Worm (Caenorhabditis elegans) whole organism, mixed stage, embryonic: ENCODE data around the gene srw-56.

Experiments
- M03D4.4 ChIP-seq: sonication (generic microtip); optimal IDR thresholded peaks from 2 replicates; lab custom pipeline; 2017; ENCODE audit warnings: mild to moderate bottlenecking, missing genetic modification characterization, missing compliant biosample characterization
- bed-3 ChIP-seq: fragments of 200-800 bp; sonication (Bioruptor generic); optimal IDR thresholded peaks from 3 replicates; lab custom pipeline; 2018; ENCODE audit warnings: mild to moderate bottlenecking, missing genetic modification characterization, moderate library complexity, missing compliant biosample characterization
- blmp-1 ChIP-seq: fragments of 150-350 bp; optimal IDR thresholded peaks from 2 replicates; lab custom pipeline; 2014; ENCODE audit warnings: missing biosample characterization, missing genetic modification characterization
- ceh-39 ChIP-seq: fragments of 150-350 bp; optimal IDR thresholded peaks from 2 replicates; lab custom pipeline; 2014; ENCODE audit warnings: missing biosample characterization, missing genetic modification characterization
- ceh-43 ChIP-seq: fragments of 200-800 bp; sonication (Bioruptor generic); optimal IDR thresholded peaks from 2 replicates; lab custom pipeline; 2018; ENCODE audit warnings: mild to moderate bottlenecking, missing genetic modification characterization, moderate library complexity, missing compliant biosample characterization
- ceh-83 ChIP-seq: fragments of 200-800 bp; sonication (Bioruptor generic); optimal IDR thresholded peaks from 2 replicates; lab custom pipeline; 2018; ENCODE audit warnings: mild to moderate bottlenecking, missing genetic modification characterization, missing compliant biosample characterization
- ces-1 ChIP-seq: fragments of 150-350 bp; optimal IDR thresholded peaks from 2 replicates; lab custom pipeline; 2014; ENCODE audit warnings: missing biosample characterization, missing genetic modification reagents, missing genetic modification characterization
- cnd-1 ChIP-seq: fragments of 200-800 bp; sonication (Bioruptor generic); optimal IDR thresholded peaks from 2 replicates; lab custom pipeline; 2018; ENCODE audit warnings: mild to moderate bottlenecking, missing genetic modification characterization, missing compliant biosample characterization
- drap-1 ChIP-seq: fragments of 200-800 bp; sonication (Bioruptor generic); optimal IDR thresholded peaks from 3 replicates; lab custom pipeline; 2018; ENCODE audit warnings: mild to moderate bottlenecking, missing genetic modification characterization, missing compliant biosample characterization
- elt-3 ChIP-seq: fragments of 150-350 bp; optimal IDR thresholded peaks from 2 replicates; lab custom pipeline; 2014; ENCODE audit warnings: missing biosample characterization, missing genetic modification characterization
- flh-1 ChIP-seq: fragments of 200-800 bp; sonication (Bioruptor generic); optimal IDR thresholded peaks from 2 replicates; lab custom pipeline; 2018; ENCODE audit warnings: mild to moderate bottlenecking, missing genetic modification characterization, moderate library complexity, missing compliant biosample characterization
- ham-2 ChIP-seq: fragments of 200-800 bp; sonication (Bioruptor generic); optimal IDR thresholded peaks from 2 replicates; lab custom pipeline; 2018; ENCODE audit warnings: mild to moderate bottlenecking, missing genetic modification characterization, missing compliant biosample characterization
- hlh-1 ChIP-seq: fragments of 150-350 bp; optimal IDR thresholded peaks from 2 replicates; lab custom pipeline; 2014; ENCODE audit warnings: missing biosample characterization, missing genetic modification reagents, missing genetic modification characterization
- lin-32 ChIP-seq: fragments of 200-800 bp; sonication (Bioruptor generic); optimal IDR thresholded peaks from 2 replicates; lab custom pipeline; 2018; ENCODE audit warnings: mild to moderate bottlenecking, missing genetic modification characterization, missing compliant biosample characterization
- lsy-2 ChIP-seq: fragments of 150-350 bp; optimal IDR thresholded peaks from 2 replicates; lab custom pipeline; 2014; ENCODE audit warnings: missing biosample characterization, missing genetic modification characterization
- mab-5 ChIP-seq: fragments of 150-350 bp; optimal IDR thresholded peaks from 2 replicates; lab custom pipeline; 2014; ENCODE audit warnings: missing biosample characterization, missing genetic modification characterization
- mep-1 ChIP-seq: fragments of 150-350 bp; optimal IDR thresholded peaks from 2 replicates; lab custom pipeline; 2017; ENCODE audit warnings: missing biosample characterization, missing genetic modification reagents, missing genetic modification characterization, inconsistent platforms
- nhr-12 ChIP-seq: fragments of 150-350 bp; optimal IDR thresholded peaks from 2 replicates; lab custom pipeline; 2014; ENCODE audit warnings: missing biosample characterization, missing genetic modification characterization
- nhr-2 ChIP-seq: fragments of 150-350 bp; optimal IDR thresholded peaks from 2 replicates; lab custom pipeline; 2014; ENCODE audit warnings: missing biosample characterization, missing genetic modification characterization
- nhr-237 ChIP-seq: fragments of 150-350 bp; optimal IDR thresholded peaks from 2 replicates; lab custom pipeline; 2014; ENCODE audit warnings: missing biosample characterization, missing genetic modification characterization
- nhr-28 ChIP-seq: fragments of 150-350 bp; optimal IDR thresholded peaks from 2 replicates; lab custom pipeline; 2014; ENCODE audit warnings: missing biosample characterization, missing genetic modification characterization
- nhr-76 ChIP-seq: sonication (generic microtip); optimal IDR thresholded peaks from 2 replicates; lab custom pipeline; 2017; ENCODE audit warnings: missing biosample characterization, missing genetic modification characterization
- sem-2 ChIP-seq: fragments of 200-800 bp; sonication (Bioruptor generic); optimal IDR thresholded peaks from 2 replicates; lab custom pipeline; 2018; ENCODE audit warnings: mild to moderate bottlenecking, missing genetic modification characterization, missing compliant biosample characterization
- snpc-4 ChIP-seq: fragments of 150-350 bp; optimal IDR thresholded peaks from 2 replicates; lab custom pipeline; 2014; ENCODE audit warnings: missing biosample characterization, missing genetic modification characterization
- sptf-1 ChIP-seq: sonication (generic microtip); optimal IDR thresholded peaks from 2 replicates; lab custom pipeline; 2017; ENCODE audit warnings: mild to moderate bottlenecking, missing genetic modification characterization, moderate library complexity, missing compliant biosample characterization
- tbx-8 ChIP-seq: fragments of 200-800 bp; sonication (Bioruptor generic); optimal IDR thresholded peaks from 2 replicates; lab custom pipeline; 2018; ENCODE audit warnings: mild to moderate bottlenecking, missing genetic modification characterization, moderate library complexity, missing compliant biosample characterization
- unc-120 ChIP-seq: sonication (generic microtip); optimal IDR thresholded peaks from 2 replicates; lab custom pipeline; 2017; ENCODE audit warnings: missing genetic modification characterization, missing compliant biosample characterization; ENCODE audit not compliant: poor library complexity, severe bottlenecking
- unc-39 ChIP-seq: fragments of 150-350 bp; optimal IDR thresholded peaks from 2 replicates; lab custom pipeline; 2014; ENCODE audit warnings: missing biosample characterization, missing genetic modification characterization
- ztf-11 ChIP-seq: fragments of 150-350 bp; optimal IDR thresholded peaks from 2 replicates; lab custom pipeline; 2014; ENCODE audit warnings: missing biosample characterization, missing genetic modification characterization

The srw-56 gene

DNA sequence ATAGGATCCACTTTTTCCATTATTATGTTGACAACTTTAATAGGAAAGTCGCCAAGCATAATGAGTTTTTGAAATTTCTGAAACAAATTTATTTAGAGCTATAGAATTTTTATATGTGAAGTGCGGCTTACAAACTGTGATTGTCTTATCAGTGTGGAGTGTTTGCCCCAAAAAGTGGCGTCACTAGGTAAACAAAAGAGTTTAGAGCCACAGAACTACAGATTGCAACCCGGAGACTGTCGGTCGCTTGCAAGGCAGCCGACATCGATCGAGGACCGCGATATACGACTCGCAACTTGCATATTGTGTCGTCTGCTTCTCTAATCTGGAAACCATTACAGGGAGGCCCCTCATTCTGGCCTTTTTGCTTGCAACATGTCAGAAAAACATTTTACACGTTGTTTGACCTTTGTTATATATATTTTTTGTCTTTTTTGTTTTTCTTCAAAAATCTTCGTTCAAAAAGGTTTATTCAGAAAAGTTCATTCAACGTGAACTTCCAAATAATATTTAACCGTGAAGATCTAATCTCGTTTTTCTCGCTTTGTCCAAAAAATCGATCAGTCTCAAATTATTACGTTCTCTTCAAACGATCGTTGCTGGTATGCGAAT lies 30.2 kb upstream of the srw-56 start, which contains the start of the genes fbxa-99 and F36G9.13:
fbxa-99 (minus strand) TSS at position 122 of the 612 bp plus-strand sequence.
F36G9.13 (plus strand) TSS at position 562 of the 612 bp plus-strand sequence.
- TF ChIP-seq nhr-12 (tag; lab: Kevin White, UChicago), result no peak
- TF ChIP-seq, all 35 proteins: peak for 0

DNA sequence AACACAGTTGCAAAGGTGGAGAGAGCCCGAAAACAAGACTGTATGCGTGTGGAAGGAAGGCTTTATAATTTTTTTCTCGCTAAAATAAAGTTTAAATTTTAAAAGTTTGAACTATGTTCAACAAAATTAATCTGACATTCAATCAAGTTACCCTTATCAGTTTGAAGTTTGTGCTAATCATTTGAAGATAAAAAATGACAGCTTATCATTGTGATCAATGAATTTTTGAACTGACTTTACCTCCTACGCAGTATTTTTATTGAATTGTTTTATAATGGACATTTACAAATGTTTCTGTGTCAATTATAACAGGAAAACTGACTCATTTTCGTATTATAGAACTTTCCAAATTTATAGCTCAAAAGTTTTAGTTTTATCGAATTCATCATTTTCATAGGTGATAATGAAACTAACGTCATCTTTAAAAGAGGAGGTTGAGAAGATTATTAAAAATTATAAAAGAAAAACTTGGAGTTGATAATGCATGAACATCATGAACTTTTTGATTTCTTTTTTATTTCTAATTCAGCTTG lies 25.6 kb upstream of the srw-56 start, which contains the start of gene oac-20:
oac-20 (plus strand) TSS at position 483 of the 533 bp plus-strand sequence.
- TF ChIP-seq lin-32 (no peak), lsy-2 (tag; lab: Kevin White, UChicago) (no peak), nhr-28 (tag; lab: Kevin White, UChicago) (no peak), sem-2 (GFP tag; lab: Kevin White, UChicago) (no peak), M03D4.4 (tag; lab: Kevin White, UChicago) (no peak), elt-3 (tag; lab: Kevin White, UChicago) (no peak), nhr-237 (tag; lab: Kevin White, UChicago) (no peak), ztf-11 (tag; lab: Kevin White, UChicago) (no peak), nhr-76 (no peak), ceh-83 (GFP tag; lab: Kevin White, UChicago) (no peak)
- TF ChIP-seq, all 35 proteins: peak for 0

DNA sequence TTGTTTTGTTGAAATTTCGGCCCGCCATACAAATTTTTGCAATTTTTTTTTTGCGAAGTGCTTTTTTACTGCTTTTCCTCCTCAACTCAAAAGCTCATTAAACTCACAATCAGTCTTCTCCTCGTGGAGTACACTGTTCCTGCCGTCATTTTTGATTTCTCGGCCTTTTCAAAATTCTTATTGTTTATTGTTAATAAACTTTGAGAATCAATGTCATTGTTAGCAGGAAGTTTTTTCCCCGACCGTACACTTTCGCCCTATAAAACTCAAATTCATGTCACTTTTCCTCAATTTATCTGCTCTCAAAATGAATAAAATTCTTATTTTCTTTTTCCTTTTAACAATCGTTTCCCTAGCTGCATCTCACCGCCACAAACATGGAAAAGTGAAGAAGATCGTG lies 23.2 kb upstream of the srw-56 start, which contains the start of gene clec-232:
clec-232 (plus strand) TSS at position 301 of the 400 bp plus-strand sequence.
- no peak for TF ChIP-seq mab-5 (tag; lab: Kevin White, UChicago)
- no peak for TF ChIP-seq nhr-237 (tag; lab: Kevin White, UChicago)
- TF ChIP-seq nhr-76, result no peak

DNA sequence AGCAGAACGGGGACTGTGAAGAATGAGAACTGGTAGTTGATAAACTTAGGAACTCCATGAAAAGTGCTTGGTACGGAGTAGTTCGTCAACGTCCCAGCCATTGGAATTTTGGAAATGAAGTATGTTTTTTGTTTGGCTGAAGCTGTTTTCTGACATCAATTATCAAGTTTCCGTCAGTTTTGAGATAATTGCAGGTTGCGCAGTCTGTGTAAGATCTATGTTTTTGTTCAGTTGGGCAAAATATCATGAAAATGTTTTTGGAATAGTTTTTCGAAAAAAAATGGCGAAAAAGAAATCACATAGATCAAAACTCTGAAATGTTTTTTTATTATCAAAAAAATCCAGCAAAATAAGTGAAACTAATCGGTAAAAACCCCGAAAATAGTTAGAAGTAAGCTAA lies 22.2 kb upstream of the srw-56 start, which contains the start of gene sru-22:
sru-22 (minus strand) TSS at position 101 of the 400 bp plus-strand sequence.
- TF ChIP-seq M03D4.4 (tag; lab: Kevin White, UChicago), result no peak
- TF ChIP-seq nhr-2, result no peak
- TF ChIP-seq blmp-1, result no peak
- no peak for TF ChIP-seq lsy-2 (tag; lab: Kevin White, UChicago)
- TF ChIP-seq ham-2, result no peak
- TF ChIP-seq hlh-1 (tag; lab: Kevin White, UChicago), result no peak
- no peak for TF ChIP-seq lin-32
- TF ChIP-seq sem-2 (GFP tag; lab: Kevin White, UChicago), result no peak
- no peak for TF ChIP-seq unc-39 (tag; lab: Kevin White, UChicago)
- no peak for TF ChIP-seq cnd-1 (tag; lab: Kevin White, UChicago)
- no peak for TF ChIP-seq sptf-1 (tag; lab: Kevin White, UChicago)
- TF ChIP-seq ces-1 (GFP tag; lab: Kevin White, UChicago), result no peak
- TF ChIP-seq ceh-43 (GFP tag; lab: Kevin White, UChicago), result no peak
- no peak for TF ChIP-seq flh-1
- no peak for TF ChIP-seq elt-3 (tag; lab: Kevin White, UChicago)
- no peak for TF ChIP-seq mep-1 (tag; lab: Kevin White, UChicago)
- TF ChIP-seq bed-3 (GFP tag; lab: Kevin White, UChicago), result no peak
- no peak for TF ChIP-seq nhr-76

DNA sequence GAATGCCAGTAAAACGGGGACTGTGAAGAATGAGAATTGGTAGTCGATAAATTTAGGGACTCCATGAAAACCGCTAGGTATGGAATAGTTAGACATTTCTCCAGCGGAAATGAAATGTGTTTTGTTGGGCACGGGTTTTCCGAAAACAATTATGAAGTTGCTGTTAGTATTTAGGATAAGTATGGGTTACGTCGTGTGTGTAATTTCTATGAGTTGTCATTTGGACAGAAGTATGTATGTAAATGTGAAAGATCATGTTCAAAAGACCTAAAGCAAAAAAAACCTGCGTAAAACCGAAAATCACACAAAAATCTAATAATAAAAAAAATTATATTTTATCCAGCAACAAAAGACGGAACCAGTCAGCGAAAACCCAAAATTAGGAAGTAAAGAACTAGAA lies 19.8 kb upstream of the srw-56 start, which contains the start of gene sru-23:
sru-23 (minus strand) TSS at position 101 of the 400 bp plus-strand sequence.
- TF ChIP-seq cnd-1 (tag; lab: Kevin White, UChicago) (no peak), lin-32 (no peak), snpc-4 (tag; lab: Kevin White, UChicago) (no peak), unc-120 (no peak), nhr-12 (tag; lab: Kevin White, UChicago) (no peak), mab-5 (tag; lab: Kevin White, UChicago) (no peak), lsy-2 (tag; lab: Kevin White, UChicago) (no peak), tbx-8 (no peak), ces-1 (GFP tag; lab: Kevin White, UChicago) (no peak), drap-1 (no peak), ceh-39 (tag; lab: Kevin White, UChicago) (no peak), nhr-28 (tag; lab: Kevin White, UChicago) (no peak), ztf-11 (tag; lab: Kevin White, UChicago) (no peak)
